Worm (Caenorhabditis elegans) whole organism, L4 larva: ENCODE results near the gene teg-1.

Experiments used
- D1046.2 ChIP-seq: fragments of 200-800 bp; sonication (Bioruptor generic); IDR thresholded peaks from 2 replicates; pipeline ENCODE4 v1.3.6; 2022; ENCODE audit warnings: missing genetic modification characterization, missing compliant biosample characterization
- F37D6.2 ChIP-seq: sonication (generic microtip); optimal IDR thresholded peaks from 2 replicates; lab custom pipeline; 2016; ENCODE audit warnings: mild to moderate bottlenecking, missing genetic modification characterization, missing compliant biosample characterization
- F49E8.2 ChIP-seq: sonication (generic microtip); optimal IDR thresholded peaks from 2 replicates; lab custom pipeline; 2016; ENCODE audit warnings: missing compliant biosample characterization, mild to moderate bottlenecking, missing genetic modification characterization, borderline replicate concordance
- T20F7.1 ChIP-seq: fragments of 200-800 bp; sonication (Bioruptor generic); optimal IDR thresholded peaks from 2 replicates; lab custom pipeline; 2018; ENCODE audit warnings: mild to moderate bottlenecking, missing genetic modification characterization, missing compliant biosample characterization
- Y48G9A.11 ChIP-seq: fragments of 200-800 bp; sonication (Bioruptor generic); IDR thresholded peaks from 2 replicates; pipeline ENCODE4 v1.3.6; 2022; ENCODE audit warnings: missing genetic modification reagents, missing genetic modification characterization, missing compliant biosample characterization
- Y75B8A.6 ChIP-seq: fragments of 200-800 bp; sonication (Bioruptor generic); IDR thresholded peaks from 2 replicates; pipeline ENCODE4 v1.3.6; 2022; ENCODE audit warnings: missing genetic modification reagents, missing genetic modification characterization, missing compliant biosample characterization
- ceh-28 ChIP-seq: fragments of 150-350 bp; optimal IDR thresholded peaks from 2 replicates; lab custom pipeline; 2014; ENCODE audit warnings: missing biosample characterization, missing genetic modification reagents, missing genetic modification characterization
- ceh-62 ChIP-seq: sonication (generic microtip); optimal IDR thresholded peaks from 2 replicates; lab custom pipeline; 2017; ENCODE audit warnings: missing biosample characterization, missing genetic modification characterization
- dmd-6 ChIP-seq: fragments of 200-800 bp; sonication (Bioruptor generic); IDR thresholded peaks from 2 replicates; pipeline ENCODE4 v1.3.6; 2022; ENCODE audit warnings: missing genetic modification reagents, missing genetic modification characterization, missing compliant biosample characterization
- dmd-8 ChIP-seq: fragments of 200-800 bp; sonication (Bioruptor generic); IDR thresholded peaks from 2 replicates; pipeline ENCODE4 v1.3.6; 2022; ENCODE audit warnings: missing genetic modification characterization, missing compliant biosample characterization
- dpl-1 ChIP-seq: fragments of 150-350 bp; optimal IDR thresholded peaks from 2 replicates; lab custom pipeline; 2014; ENCODE audit warnings: missing biosample characterization, missing genetic modification reagents, missing genetic modification characterization
- duxl-1 ChIP-seq: sonication (generic microtip); optimal IDR thresholded peaks from 2 replicates; lab custom pipeline; 2016; ENCODE audit warnings: mild to moderate bottlenecking, missing genetic modification characterization, moderate library complexity, missing compliant biosample characterization; ENCODE audit not compliant: poor library complexity
- fkh-10 ChIP-seq: fragments of 150-350 bp; optimal IDR thresholded peaks from 2 replicates; lab custom pipeline; 2014; ENCODE audit warnings: missing biosample characterization, missing genetic modification reagents, missing genetic modification characterization
- gei-8 ChIP-seq: fragments of 200-800 bp; sonication (Bioruptor generic); optimal IDR thresholded peaks from 2 replicates; lab custom pipeline; 2018; ENCODE audit warnings: mild to moderate bottlenecking, missing genetic modification characterization, missing compliant biosample characterization
- hlh-30 ChIP-seq: sonication (generic microtip); optimal IDR thresholded peaks from 2 replicates; lab custom pipeline; 2017; ENCODE audit warnings: antibody characterized with exemption, mild to moderate bottlenecking, missing genetic modification characterization, missing compliant biosample characterization; ENCODE audit not compliant: insufficient read depth
- hmg-1.1 ChIP-seq: fragments of 200-800 bp; sonication (Bioruptor generic); IDR thresholded peaks from 2 replicates; pipeline ENCODE4 v1.3.6; 2022; ENCODE audit warnings: missing genetic modification reagents, missing genetic modification characterization, missing compliant biosample characterization
- lin-38 ChIP-seq: fragments of 200-800 bp; sonication (Bioruptor generic); IDR thresholded peaks from 2 replicates; pipeline ENCODE4 v1.3.6; 2022; ENCODE audit warnings: missing genetic modification reagents, missing genetic modification characterization, missing compliant biosample characterization
- lsy-2 ChIP-seq, 2 experiments: fragments of 150-350 bp in 1 of 2; sonication (generic microtip) in 1 of 2; optimal IDR thresholded peaks; 2 replicates each; lab custom pipeline; 2014 to 2017; ENCODE audit warnings: missing biosample characterization in 2 of 2, missing genetic modification characterization in 2 of 2
- mes-2 ChIP-seq: sonication (generic microtip); optimal IDR thresholded peaks from 2 replicates; lab custom pipeline; 2016; ENCODE audit warnings: missing genotype, mild to moderate bottlenecking, missing genetic modification characterization, missing compliant biosample characterization; ENCODE audit not compliant: poor library complexity, severe bottlenecking
- nhr-102 ChIP-seq: sonication (generic microtip); optimal IDR thresholded peaks from 2 replicates; lab custom pipeline; 2016; ENCODE audit warnings: mild to moderate bottlenecking, missing genetic modification characterization, moderate library complexity, missing compliant biosample characterization
- nhr-28 ChIP-seq: fragments of 150-350 bp; optimal IDR thresholded peaks from 2 replicates; lab custom pipeline; 2014; ENCODE audit warnings: missing biosample characterization, missing genetic modification characterization
- nhr-42 ChIP-seq: fragments of 200-800 bp; sonication (Bioruptor generic); IDR thresholded peaks from 2 replicates; pipeline ENCODE4 v1.3.6; 2022; ENCODE audit warnings: missing genetic modification characterization, missing compliant biosample characterization
- saeg-2 ChIP-seq: fragments of 200-800 bp; sonication (Bioruptor generic); IDR thresholded peaks from 2 replicates; pipeline ENCODE4 v1.3.6; 2022; ENCODE audit warnings: missing genetic modification reagents, missing genetic modification characterization, missing compliant biosample characterization
- snpc-1.2 ChIP-seq: fragments of 200-800 bp; sonication (Bioruptor generic); IDR thresholded peaks from 2 replicates; pipeline ENCODE4 v1.3.6; 2022; ENCODE audit warnings: missing genetic modification reagents, missing genetic modification characterization, missing compliant biosample characterization
- tag-97 ChIP-seq: fragments of 200-800 bp; sonication (Bioruptor generic); IDR thresholded peaks from 2 replicates; pipeline ENCODE4 v1.3.6; 2022; ENCODE audit warnings: missing genetic modification characterization, missing compliant biosample characterization
- tra-1 ChIP-seq: fragments of 200-800 bp; sonication (Bioruptor generic); IDR thresholded peaks from 2 replicates; pipeline ENCODE4 v1.3.6; 2022; ENCODE audit warnings: missing genetic modification reagents, missing genetic modification characterization, missing compliant biosample characterization
- unc-62 ChIP-seq, 3 experiments: fragments of 150-350 bp in 1 of 3; sonication (generic microtip); optimal IDR thresholded peaks in 2 of 3; peaks in 1 of 3; 1 replicate in 1 of 3; 2 replicates in 2 of 3; lab custom pipeline; 2014 to 2017; ENCODE audit warnings: missing biosample characterization in 3 of 3, missing genetic modification characterization in 3 of 3, missing genetic modification reagents in 3 of 3, missing genotype in 1 of 3
- zfp-2 ChIP-seq: sonication (generic microtip); optimal IDR thresholded peaks from 2 replicates; lab custom pipeline; 2016; ENCODE audit warnings: mild to moderate bottlenecking, missing genetic modification characterization, missing compliant biosample characterization
- zip-11 ChIP-seq: fragments of 200-800 bp; sonication (Bioruptor generic); IDR thresholded peaks from 2 replicates; pipeline ENCODE4 v1.3.6; 2022; ENCODE audit warnings: missing genetic modification characterization, missing compliant biosample characterization
- ztf-11 ChIP-seq: fragments of 150-350 bp; optimal IDR thresholded peaks from 2 replicates; lab custom pipeline; 2014; ENCODE audit warnings: missing biosample characterization, missing genetic modification characterization

The teg-1 gene

ce11 chrIII:11350107-11350826 lies 32.2 kb upstream of the teg-1 start (continued):
- peak; percentile 25 for TF ChIP-seq nhr-28 (tag; lab: Kevin White, UChicago)
- TF ChIP-seq hlh-30, result no peak
- peak in 1 of 2 experiments; percentile 29 for TF ChIP-seq unc-62 (GFP tag; optimal IDR thresholded peaks at IDR 0.05 in 1 of 2; lab: Kevin White, UChicago)
- TF ChIP-seq unc-62 (tag; optimal IDR thresholded peaks at IDR 0.05; lab: Kevin White, UChicago), result no peak

- TF ChIP-seq tra-1 (0 out of 2 replicates have a peak, but pooled peaks have one; percentile 8), snpc-1.2 (GFP tag; lab: Robert Waterston, UW) (no peak), dmd-8 (GFP tag; lab: Robert Waterston, UW) (no peak), D1046.2 (GFP tag; lab: Robert Waterston, UW) (0 out of 2 replicates have a peak, but pooled peaks have one; percentile 43)
Observed at ce11 chrIII:11346383-11346782, 28.4 kb upstream of the teg-1 start, which contains the start of gene T28D6.7. TSS of gene T28D6.7 (minus strand) at chrIII:11346483.

ce11 chrIII:11344125-11344524 lies 26.1 kb upstream of the teg-1 start:
- TF ChIP-seq zip-11, result no peak
- no peak for TF ChIP-seq gei-8 (GFP tag; lab: Kevin White, UChicago)
- TF ChIP-seq hlh-30, result no peak
- TF ChIP-seq ztf-11 (tag; lab: Kevin White, UChicago), result no peak
- no peak for TF ChIP-seq zfp-2 (tag; lab: Kevin White, UChicago)
- no peak for TF ChIP-seq duxl-1
- TF ChIP-seq fkh-10 (GFP tag; lab: Kevin White, UChicago), result no peak
- peak; percentile 31 for TF ChIP-seq F49E8.2 (tag; lab: Kevin White, UChicago)
- no peak for TF ChIP-seq dmd-6 (GFP tag; lab: Robert Waterston, UW)
- no peak for TF ChIP-seq Y75B8A.6 (GFP tag; lab: Robert Waterston, UW)
- TF ChIP-seq tag-97 (GFP tag; lab: Robert Waterston, UW), result no peak
- no peak for TF ChIP-seq ceh-62 (tag; lab: Kevin White, UChicago)
- peak; percentile 96 for TF ChIP-seq ceh-28 (tag; lab: Kevin White, UChicago)
- no peak for TF ChIP-seq T20F7.1 (GFP tag; lab: Kevin White, UChicago)
- TF ChIP-seq lsy-2 (tag; optimal IDR thresholded peaks at IDR 0.05; lab: Kevin White, UChicago), result peak in 1 of 2 experiments; percentile 55
- TF ChIP-seq lin-38 (GFP tag; lab: Robert Waterston, UW), result peak; percentile 30; the same call in 1 of the 2 replicates
- no peak for TF ChIP-seq F37D6.2 (tag; lab: Kevin White, UChicago)
- no peak for TF ChIP-seq nhr-102 (tag; lab: Kevin White, UChicago)

ce11 chrIII:11343041-11343440 lies 25.0 kb upstream of the teg-1 start, which contains the start of the genes T28D6.6 and pen-2:
TSS of gene T28D6.6 (minus strand) at chrIII:11343108.
TSS of gene pen-2 (plus strand) at chrIII:11343322.
- TF ChIP-seq dpl-1 (GFP tag; lab: Kevin White, UChicago) (peak; percentile 54), nhr-42 (GFP tag; lab: Robert Waterston, UW) (no peak), saeg-2 (GFP tag; lab: Robert Waterston, UW) (no peak), hmg-1.1 (0 out of 2 replicates have a peak, but pooled peaks have one; percentile 20), Y48G9A.11 (GFP tag; lab: Robert Waterston, UW) (no peak), ceh-62 (tag; lab: Kevin White, UChicago) (no peak), lsy-2 (tag; optimal IDR thresholded peaks at IDR 0.05; lab: Kevin White, UChicago) (peak in 1 of 2 experiments; percentile 60), mes-2 (peak; percentile 44)

ce11 chrIII:11341466-11341865 lies 23.4 kb upstream of the teg-1 start:
- TF ChIP-seq nhr-102 (tag; lab: Kevin White, UChicago), result no peak
- TF ChIP-seq unc-62 (GFP tag; optimal IDR thresholded peaks at IDR 0.05 in 1 of 2; lab: Kevin White, UChicago), result peak in 1 of 2 experiments; percentile 95
- TF ChIP-seq unc-62 (tag; optimal IDR thresholded peaks at IDR 0.05; lab: Kevin White, UChicago), result no peak
